Worm (Caenorhabditis elegans) whole organism, L1 larva: Measurements from ENCODE around the gene C49F8.3.

Source experiments
- Y116A8C.19 ChIP-seq: sonication (generic microtip); optimal IDR thresholded peaks from 2 replicates; lab custom pipeline; 2016; ENCODE audit warnings: missing compliant biosample characterization, missing genetic modification characterization, borderline replicate concordance
- aly-2 ChIP-seq: fragments of 150-350 bp; optimal IDR thresholded peaks from 2 replicates; lab custom pipeline; 2014; ENCODE audit warnings: missing biosample characterization, missing genetic modification characterization
- blmp-1 ChIP-seq: fragments of 150-350 bp; optimal IDR thresholded peaks from 2 replicates; lab custom pipeline; 2014; ENCODE audit warnings: missing biosample characterization, missing genetic modification characterization
- ceh-8 ChIP-seq: fragments of 200-800 bp; sonication (Bioruptor generic); optimal IDR thresholded peaks from 2 replicates; lab custom pipeline; 2018; ENCODE audit warnings: mild to moderate bottlenecking, missing genetic modification characterization, moderate library complexity, missing compliant biosample characterization
- ces-1 ChIP-seq: fragments of 150-350 bp; optimal IDR thresholded peaks from 2 replicates; lab custom pipeline; 2014; ENCODE audit warnings: missing biosample characterization, missing genetic modification reagents, missing genetic modification characterization
- efl-1 ChIP-seq, 4 experiments: fragments of 150-350 bp; optimal IDR thresholded peaks in 3 of 4; peaks in 1 of 4; 1 replicate in 1 of 4; 2 replicates in 3 of 4; lab custom pipeline; 2014; ENCODE audit warnings: missing biosample characterization in 2 of 4, missing genetic modification characterization in 2 of 4, missing genetic modification reagents in 2 of 4
- egl-27 ChIP-seq, 2 experiments: fragments of 150-350 bp in 1 of 2; sonication (generic microtip); optimal IDR thresholded peaks; 3 replicates each; lab custom pipeline; 2017 to 2018; ENCODE audit warnings: missing biosample characterization in 2 of 2, missing genetic modification characterization in 2 of 2, missing genetic modification reagents in 2 of 2
- elt-2 ChIP-seq: sonication (generic microtip); optimal IDR thresholded peaks from 2 replicates; lab custom pipeline; 2016; ENCODE audit warnings: missing genetic modification characterization, mild to moderate bottlenecking, inconsistent platforms, missing compliant biosample characterization, missing genetic modification reagents
- elt-3 ChIP-seq, 6 experiments: fragments of 150-350 bp in 1 of 6; sonication (generic microtip); optimal IDR thresholded peaks; 2 replicates each; lab custom pipeline; 2017 to 2018; ENCODE audit warnings: missing biosample characterization in 6 of 6, missing genetic modification characterization in 6 of 6, inconsistent platforms in 1 of 6
- fos-1 ChIP-seq: fragments of 150-350 bp; optimal IDR thresholded peaks from 2 replicates; lab custom pipeline; 2014; ENCODE audit warnings: missing biosample characterization, missing genetic modification characterization
- hlh-17 ChIP-seq: fragments of 200-800 bp; sonication (Bioruptor generic); optimal IDR thresholded peaks from 2 replicates; lab custom pipeline; 2018; ENCODE audit warnings: missing genetic modification characterization, mild to moderate bottlenecking, missing compliant biosample characterization, moderate library complexity, borderline replicate concordance
- hlh-4 ChIP-seq: sonication (generic microtip); optimal IDR thresholded peaks from 2 replicates; lab custom pipeline; 2016; ENCODE audit warnings: mild to moderate bottlenecking, missing genetic modification characterization, missing compliant biosample characterization
- isw-1 ChIP-seq: fragments of 200-800 bp; sonication (Bioruptor generic); IDR thresholded peaks from 2 replicates; pipeline ENCODE4 v1.3.6; 2022; ENCODE audit warnings: missing genetic modification characterization, missing compliant biosample characterization
- lin-13 ChIP-seq: fragments of 150-350 bp; optimal IDR thresholded peaks from 2 replicates; lab custom pipeline; 2014; ENCODE audit warnings: missing biosample characterization, missing genetic modification reagents, missing genetic modification characterization
- lin-14 ChIP-seq: fragments of 200-800 bp; sonication (Bioruptor generic); optimal IDR thresholded peaks from 2 replicates; lab custom pipeline; 2018; ENCODE audit warnings: mild to moderate bottlenecking, missing genetic modification characterization, moderate library complexity, missing compliant biosample characterization
- lin-15B ChIP-seq: fragments of 150-350 bp; sonication (generic microtip); optimal IDR thresholded peaks from 3 replicates; lab custom pipeline; 2014; ENCODE audit warnings: missing biosample characterization, missing genetic modification characterization
- lin-35 ChIP-seq, 2 experiments: fragments of 150-350 bp; optimal IDR thresholded peaks; 2 replicates each; lab custom pipeline; 2014; ENCODE audit warnings: missing biosample characterization in 2 of 2, missing genetic modification characterization in 2 of 2, missing genetic modification reagents in 2 of 2
- lin-39 ChIP-seq: fragments of 150-350 bp; optimal IDR thresholded peaks from 2 replicates; lab custom pipeline; 2014; ENCODE audit warnings: missing biosample characterization, missing genetic modification reagents, missing genetic modification characterization
- lir-3 ChIP-seq: sonication (generic microtip); optimal IDR thresholded peaks from 2 replicates; lab custom pipeline; 2016; ENCODE audit warnings: mild to moderate bottlenecking, missing genetic modification characterization, moderate library complexity, missing compliant biosample characterization; ENCODE audit not compliant: poor library complexity
- nhr-11 ChIP-seq: fragments of 150-350 bp; optimal IDR thresholded peaks from 2 replicates; lab custom pipeline; 2014; ENCODE audit warnings: missing biosample characterization, missing genetic modification characterization
- nhr-20 ChIP-seq: sonication (generic microtip); optimal IDR thresholded peaks from 2 replicates; lab custom pipeline; 2016; ENCODE audit warnings: mild to moderate bottlenecking, missing genetic modification characterization, missing compliant biosample characterization
- nhr-47 ChIP-seq: sonication (generic microtip); optimal IDR thresholded peaks from 2 replicates; lab custom pipeline; 2016; ENCODE audit warnings: mild to moderate bottlenecking, missing genetic modification characterization, moderate library complexity, missing compliant biosample characterization
- nhr-71 ChIP-seq: sonication (generic microtip); optimal IDR thresholded peaks from 2 replicates; lab custom pipeline; 2016; ENCODE audit warnings: mild to moderate bottlenecking, missing genetic modification characterization, moderate library complexity, missing compliant biosample characterization
- nhr-76 ChIP-seq: sonication (generic microtip); optimal IDR thresholded peaks from 2 replicates; lab custom pipeline; 2017; ENCODE audit warnings: missing biosample characterization, missing genetic modification characterization
- nhr-85 ChIP-seq: sonication (generic microtip); peaks from one replicate; lab custom pipeline; 2016; ENCODE audit warnings: missing genetic modification characterization, inconsistent platforms, missing compliant biosample characterization
- pag-3 ChIP-seq: sonication (generic microtip); optimal IDR thresholded peaks from 2 replicates; lab custom pipeline; 2017; ENCODE audit warnings: missing genetic modification characterization, mild to moderate bottlenecking, missing compliant biosample characterization, antibody characterized with exemption, borderline replicate concordance; ENCODE audit not compliant: insufficient read depth
- rnt-1 ChIP-seq: sonication (generic microtip); optimal IDR thresholded peaks from 2 replicates; lab custom pipeline; 2016; ENCODE audit warnings: mild to moderate bottlenecking, missing genetic modification characterization, moderate library complexity, missing compliant biosample characterization
- snpc-4 ChIP-seq: fragments of 150-350 bp; optimal IDR thresholded peaks from 2 replicates; lab custom pipeline; 2014; ENCODE audit warnings: missing biosample characterization, missing genetic modification characterization
- snu-23 ChIP-seq: sonication (generic microtip); optimal IDR thresholded peaks from 2 replicates; lab custom pipeline; 2016; ENCODE audit warnings: missing genetic modification characterization, missing compliant biosample characterization
- sptf-1 ChIP-seq: fragments of 150-350 bp; optimal IDR thresholded peaks from 2 replicates; lab custom pipeline; 2014; ENCODE audit warnings: missing biosample characterization, missing genetic modification characterization
- swsn-7 ChIP-seq: sonication (generic microtip); optimal IDR thresholded peaks from 2 replicates; lab custom pipeline; 2016; ENCODE audit warnings: missing genetic modification characterization, missing compliant biosample characterization
- unc-30 ChIP-seq: sonication (generic microtip); optimal IDR thresholded peaks from 2 replicates; lab custom pipeline; 2017; ENCODE audit warnings: missing biosample characterization, missing genetic modification characterization
- vab-15 ChIP-seq: sonication (generic microtip); optimal IDR thresholded peaks from 2 replicates; lab custom pipeline; 2017; ENCODE audit warnings: missing genotype, mild to moderate bottlenecking, missing genetic modification characterization, missing compliant biosample characterization
- xbp-1 ChIP-seq: sonication (generic microtip); optimal IDR thresholded peaks from 2 replicates; lab custom pipeline; 2016; ENCODE audit warnings: missing genetic modification characterization, missing compliant biosample characterization
- zag-1 ChIP-seq: fragments of 150-350 bp; optimal IDR thresholded peaks from 2 replicates; lab custom pipeline; 2014; ENCODE audit warnings: missing biosample characterization, missing genetic modification characterization

Gene C49F8.3

ce11 chrX:13421068-13421467 is 33.7 kb upstream of the C49F8.3 start:
- TF ChIP-seq isw-1 (GFP tag; lab: Robert Waterston, UW) (no peak), elt-2 (tag; lab: Kevin White, UChicago) (peak; percentile 57), lin-35 (GFP tag; optimal IDR thresholded peaks at IDR 0.05; lab: Kevin White, UChicago) (peak in 1 of 2 experiments; percentile 3)

- TF ChIP-seq Y116A8C.19 (tag; lab: Kevin White, UChicago) = no peak
- peak; percentile 21 for TF ChIP-seq nhr-20 (tag; lab: Kevin White, UChicago)
- peak; percentile 9 for TF ChIP-seq lir-3
- peak; percentile 64 for TF ChIP-seq lin-14 (GFP tag; lab: Kevin White, UChicago)
- no peak for TF ChIP-seq sptf-1 (tag; lab: Kevin White, UChicago)
- TF ChIP-seq ceh-8 (GFP tag; lab: Kevin White, UChicago) = no peak
- peak; percentile 10 for TF ChIP-seq nhr-71 (tag; lab: Kevin White, UChicago)
- no peak for TF ChIP-seq pag-3 (tag; lab: Kevin White, UChicago)
- TF ChIP-seq hlh-4 (tag; lab: Kevin White, UChicago) = no peak
- TF ChIP-seq rnt-1 (tag; lab: Kevin White, UChicago) = peak; percentile 23
- peak; percentile 42 for TF ChIP-seq snu-23 (GFP tag; lab: Kevin White, UChicago)
- TF ChIP-seq elt-2 (tag; lab: Kevin White, UChicago) = no peak
- TF ChIP-seq lin-13 (GFP tag; lab: Kevin White, UChicago) = no peak
- TF ChIP-seq ces-1 (GFP tag; lab: Kevin White, UChicago) = no peak
- TF ChIP-seq lin-35 (GFP tag; optimal IDR thresholded peaks at IDR 0.05; lab: Kevin White, UChicago) = peak in 1 of 2 experiments; percentile 17
- TF ChIP-seq vab-15 (tag; lab: Kevin White, UChicago) = no peak
- no peak for TF ChIP-seq nhr-76 (tag; lab: Kevin White, UChicago)
- TF ChIP-seq xbp-1 (tag; lab: Kevin White, UChicago) = no peak
- peak; percentile 7 for TF ChIP-seq nhr-47 (tag; lab: Kevin White, UChicago)
- TF ChIP-seq elt-3 (tag; optimal IDR thresholded peaks at IDR 0.05; lab: Kevin White, UChicago) = peak in 1 of 6 experiments; percentile 27
- peak; percentile 62 for TF ChIP-seq blmp-1 (tag; lab: Kevin White, UChicago)
- no peak for TF ChIP-seq snpc-4 (tag; lab: Kevin White, UChicago)
- peak; percentile 67 for TF ChIP-seq nhr-85 (tag; lab: Kevin White, UChicago)
- TF ChIP-seq efl-1 (optimal IDR thresholded peaks at IDR 0.05; lab: Kevin White, UChicago) = peak in 1 of 2 experiments; percentile 21
- no peak for TF ChIP-seq efl-1 (GFP tag; optimal IDR thresholded peaks at IDR 0.05 in 1 of 2; lab: Kevin White, UChicago)
- TF ChIP-seq fos-1 (tag; lab: Kevin White, UChicago) = no peak
- TF ChIP-seq nhr-11 (tag; lab: Kevin White, UChicago) = no peak
- TF ChIP-seq unc-30 (tag; lab: Kevin White, UChicago) = no peak
- TF ChIP-seq lin-39 = no peak
- TF ChIP-seq, all 84 proteins: peak for 12
These were observed 32.6 kb upstream of the C49F8.3 start, which contains the start of gene C29F7.3 for ce11 chrX:13419884-13420339. C29F7.3 (minus strand) TSS chrX:13419934.

ce11 chrX:13417479-13417878 is 30.1 kb upstream of the C49F8.3 start:
- TF ChIP-seq lin-15B (tag; lab: Kevin White, UChicago) (no peak), swsn-7 (tag; lab: Kevin White, UChicago) (no peak), nhr-85 (tag; lab: Kevin White, UChicago) (peak; percentile 32)

- TF ChIP-seq zag-1 (tag; lab: Kevin White, UChicago) = no peak
- no peak for TF ChIP-seq egl-27 (tag; optimal IDR thresholded peaks at IDR 0.05; lab: Kevin White, UChicago)
- TF ChIP-seq elt-2 (tag; lab: Kevin White, UChicago) = peak; percentile 94
- peak; percentile 43 for TF ChIP-seq nhr-20 (tag; lab: Kevin White, UChicago)
- TF ChIP-seq swsn-7 (tag; lab: Kevin White, UChicago) = no peak
- TF ChIP-seq efl-1 (optimal IDR thresholded peaks at IDR 0.05; lab: Kevin White, UChicago) = no peak
- TF ChIP-seq efl-1 (GFP tag; optimal IDR thresholded peaks at IDR 0.05 in 1 of 2; lab: Kevin White, UChicago) = peak in 1 of 2 experiments; percentile 65
- no peak for TF ChIP-seq ceh-8 (GFP tag; lab: Kevin White, UChicago)
- TF ChIP-seq aly-2 (tag; lab: Kevin White, UChicago) = no peak
- no peak for TF ChIP-seq hlh-17 (GFP tag; lab: Kevin White, UChicago)
- peak; percentile 19 for TF ChIP-seq nhr-71 (tag; lab: Kevin White, UChicago)
- peak in 1 of 2 experiments; percentile 35 for TF ChIP-seq lin-35 (GFP tag; optimal IDR thresholded peaks at IDR 0.05; lab: Kevin White, UChicago)
These were observed 28.4 kb upstream of the C49F8.3 start, which contains the start of gene C29F7.2 for ce11 chrX:13415722-13416121. C29F7.2 (plus strand) TSS chrX:13416078.
